Worm (Caenorhabditis elegans) whole organism, L4 larva: ENCODE data around the gene K01A6.8.
A peak's percentile ranks its signal among the peaks of the same experiment; 100 is the strongest.

Source experiments
- D1046.2 ChIP-seq: fragments of 200-800 bp; sonication (Bioruptor generic); IDR thresholded peaks from 2 replicates; pipeline ENCODE4 v1.3.6; 2022; ENCODE audit warnings: missing genetic modification characterization, missing compliant biosample characterization
- F10B5.3 ChIP-seq: sonication (generic microtip); optimal IDR thresholded peaks from 2 replicates; lab custom pipeline; 2016; ENCODE audit warnings: mild to moderate bottlenecking, missing genetic modification characterization, missing compliant biosample characterization
- F44E2.7 ChIP-seq: fragments of 200-800 bp; sonication (Bioruptor generic); IDR thresholded peaks from 2 replicates; pipeline ENCODE4 v2.1.2; 2022; ENCODE audit warnings: missing genetic modification characterization, missing compliant biosample characterization
- F49E8.2 ChIP-seq: sonication (generic microtip); optimal IDR thresholded peaks from 2 replicates; lab custom pipeline; 2016; ENCODE audit warnings: missing compliant biosample characterization, mild to moderate bottlenecking, missing genetic modification characterization, borderline replicate concordance
- R02D3.7 ChIP-seq: fragments of 150-350 bp; sonication (generic microtip); optimal IDR thresholded peaks from 3 replicates; lab custom pipeline; 2014; ENCODE audit warnings: missing biosample characterization, missing genetic modification characterization
- T20F7.1 ChIP-seq: fragments of 200-800 bp; sonication (Bioruptor generic); optimal IDR thresholded peaks from 2 replicates; lab custom pipeline; 2018; ENCODE audit warnings: mild to moderate bottlenecking, missing genetic modification characterization, missing compliant biosample characterization
- T26A8.4 ChIP-seq: fragments of 200-800 bp; sonication (Bioruptor generic); IDR thresholded peaks from 2 replicates; pipeline ENCODE4 v1.3.6; 2022; ENCODE audit warnings: missing genetic modification characterization, missing compliant biosample characterization
- Y48G9A.11 ChIP-seq: fragments of 200-800 bp; sonication (Bioruptor generic); IDR thresholded peaks from 2 replicates; pipeline ENCODE4 v1.3.6; 2022; ENCODE audit warnings: missing genetic modification reagents, missing genetic modification characterization, missing compliant biosample characterization
- Y75B8A.6 ChIP-seq: fragments of 200-800 bp; sonication (Bioruptor generic); IDR thresholded peaks from 2 replicates; pipeline ENCODE4 v1.3.6; 2022; ENCODE audit warnings: missing genetic modification reagents, missing genetic modification characterization, missing compliant biosample characterization
- ZK546.5 ChIP-seq, 2 experiments: sonication (generic microtip); optimal IDR thresholded peaks; 2 replicates each; lab custom pipeline; 2017; ENCODE audit warnings: missing biosample characterization in 2 of 2, missing genetic modification characterization in 2 of 2
- aha-1 ChIP-seq: fragments of 150-350 bp; peaks from one replicate; lab custom pipeline; 2014; ENCODE audit warnings: missing biosample characterization, missing genetic modification characterization
- aly-2 ChIP-seq: sonication (generic microtip); optimal IDR thresholded peaks from 2 replicates; lab custom pipeline; 2018; ENCODE audit warnings: missing biosample characterization, missing genetic modification characterization
- ama-1 ChIP-seq: fragments of 150-350 bp; optimal IDR thresholded peaks from 2 replicates; lab custom pipeline; 2014; ENCODE audit warnings: inconsistent platforms, mixed read lengths
- ceh-20 ChIP-seq: fragments of 200-800 bp; sonication (Bioruptor generic); IDR thresholded peaks from 2 replicates; pipeline ENCODE4 v1.3.6; 2022; ENCODE audit warnings: missing genetic modification reagents, missing genetic modification characterization, missing compliant biosample characterization
- ceh-28 ChIP-seq: fragments of 150-350 bp; optimal IDR thresholded peaks from 2 replicates; lab custom pipeline; 2014; ENCODE audit warnings: missing biosample characterization, missing genetic modification reagents, missing genetic modification characterization
- ceh-82 ChIP-seq: sonication (generic microtip); optimal IDR thresholded peaks from 2 replicates; lab custom pipeline; 2017; ENCODE audit warnings: missing biosample characterization, missing genetic modification characterization
- cey-2 ChIP-seq: sonication (generic microtip); optimal IDR thresholded peaks from 3 replicates; lab custom pipeline; 2017; ENCODE audit warnings: missing genetic modification characterization, mild to moderate bottlenecking, missing compliant biosample characterization, antibody characterized with exemption, borderline replicate concordance; ENCODE audit not compliant: insufficient read depth
- ctbp-1 ChIP-seq: fragments of 200-800 bp; sonication (Bioruptor generic); IDR thresholded peaks from 2 replicates; pipeline ENCODE4 v1.3.6; 2022; ENCODE audit warnings: missing genetic modification reagents, missing genetic modification characterization, missing compliant biosample characterization
- daf-8 ChIP-seq: fragments of 200-800 bp; sonication (Bioruptor generic); IDR thresholded peaks from 2 replicates; pipeline ENCODE4 v1.3.6; 2022; ENCODE audit warnings: missing genetic modification characterization, missing compliant biosample characterization
- duxl-1 ChIP-seq: sonication (generic microtip); optimal IDR thresholded peaks from 2 replicates; lab custom pipeline; 2016; ENCODE audit warnings: mild to moderate bottlenecking, missing genetic modification characterization, moderate library complexity, missing compliant biosample characterization; ENCODE audit not compliant: poor library complexity
- egl-27 ChIP-seq: sonication (generic microtip); optimal IDR thresholded peaks from 3 replicates; lab custom pipeline; 2017; ENCODE audit warnings: missing biosample characterization, missing genetic modification reagents, missing genetic modification characterization
- egl-43 ChIP-seq: fragments of 200-800 bp; sonication (Bioruptor generic); IDR thresholded peaks from 2 replicates; pipeline ENCODE4 v1.3.6; 2022; ENCODE audit warnings: missing genetic modification reagents, missing genetic modification characterization, missing compliant biosample characterization
- fkh-10 ChIP-seq: fragments of 150-350 bp; optimal IDR thresholded peaks from 2 replicates; lab custom pipeline; 2014; ENCODE audit warnings: missing biosample characterization, missing genetic modification reagents, missing genetic modification characterization
- fos-1 ChIP-seq: fragments of 150-350 bp; optimal IDR thresholded peaks from 2 replicates; lab custom pipeline; 2014; ENCODE audit warnings: missing biosample characterization, missing genetic modification characterization
- hlh-11 ChIP-seq: fragments of 200-800 bp; sonication (Bioruptor generic); optimal IDR thresholded peaks from 2 replicates; lab custom pipeline; 2018; ENCODE audit warnings: mild to moderate bottlenecking, missing genetic modification characterization, missing compliant biosample characterization
- lin-38 ChIP-seq: fragments of 200-800 bp; sonication (Bioruptor generic); IDR thresholded peaks from 2 replicates; pipeline ENCODE4 v1.3.6; 2022; ENCODE audit warnings: missing genetic modification reagents, missing genetic modification characterization, missing compliant biosample characterization
- madf-5 ChIP-seq, 2 experiments: fragments of 200-800 bp; sonication (Bioruptor generic); IDR thresholded peaks; 2 replicates each; pipeline ENCODE4 v1.3.6; 2022; ENCODE audit warnings: missing compliant biosample characterization in 2 of 2, missing genetic modification characterization in 2 of 2
- madf-9 ChIP-seq: fragments of 200-800 bp; sonication (Bioruptor generic); conservative IDR thresholded peaks from 2 replicates; pipeline ENCODE4 v1.3.6; 2022; ENCODE audit warnings: missing genetic modification reagents, missing genetic modification characterization, missing compliant biosample characterization
- mdl-1 ChIP-seq, 2 experiments: fragments of 150-350 bp in 1 of 2; sonication (generic microtip) in 1 of 2; optimal IDR thresholded peaks; 2 replicates each; lab custom pipeline; 2014 to 2017; ENCODE audit warnings: missing biosample characterization in 2 of 2, missing genetic modification characterization in 2 of 2
- nhr-10 ChIP-seq: fragments of 150-350 bp; optimal IDR thresholded peaks from 2 replicates; lab custom pipeline; 2014; ENCODE audit warnings: missing biosample characterization, missing genetic modification characterization
- nhr-42 ChIP-seq: fragments of 200-800 bp; sonication (Bioruptor generic); IDR thresholded peaks from 2 replicates; pipeline ENCODE4 v1.3.6; 2022; ENCODE audit warnings: missing genetic modification characterization, missing compliant biosample characterization
- nhr-6 ChIP-seq: fragments of 150-350 bp; optimal IDR thresholded peaks from 2 replicates; lab custom pipeline; 2014; ENCODE audit warnings: missing biosample characterization, missing genetic modification characterization
- nhr-76 ChIP-seq: fragments of 150-350 bp; optimal IDR thresholded peaks from 2 replicates; lab custom pipeline; 2014; ENCODE audit warnings: missing biosample characterization, missing genetic modification characterization
- rbr-2 ChIP-seq: sonication (generic microtip); optimal IDR thresholded peaks from 2 replicates; lab custom pipeline; 2016; ENCODE audit warnings: missing genotype, missing genetic modification characterization, missing compliant biosample characterization
- snpc-1.2 ChIP-seq: fragments of 200-800 bp; sonication (Bioruptor generic); IDR thresholded peaks from 2 replicates; pipeline ENCODE4 v1.3.6; 2022; ENCODE audit warnings: missing genetic modification reagents, missing genetic modification characterization, missing compliant biosample characterization
- spr-1 ChIP-seq: sonication (generic microtip); optimal IDR thresholded peaks from 2 replicates; lab custom pipeline; 2016; ENCODE audit warnings: mild to moderate bottlenecking, missing genetic modification characterization, missing compliant biosample characterization
- spr-3 ChIP-seq: fragments of 200-800 bp; sonication (Bioruptor generic); optimal IDR thresholded peaks from 2 replicates; lab custom pipeline; 2018; ENCODE audit warnings: mild to moderate bottlenecking, missing genetic modification characterization, missing compliant biosample characterization
- unc-130 ChIP-seq: sonication (generic microtip); optimal IDR thresholded peaks from 2 replicates; lab custom pipeline; 2016; ENCODE audit warnings: missing genetic modification reagents, missing genetic modification characterization, missing compliant biosample characterization
- unc-62 ChIP-seq, 3 experiments: fragments of 150-350 bp in 1 of 3; sonication (generic microtip); optimal IDR thresholded peaks in 2 of 3; peaks in 1 of 3; 1 replicate in 1 of 3; 2 replicates in 2 of 3; lab custom pipeline; 2014 to 2017; ENCODE audit warnings: missing biosample characterization in 3 of 3, missing genetic modification characterization in 3 of 3, missing genetic modification reagents in 3 of 3, missing genotype in 1 of 3
- zip-2 ChIP-seq: fragments of 150-350 bp; optimal IDR thresholded peaks from 2 replicates; lab custom pipeline; 2014; ENCODE audit warnings: missing biosample characterization, missing genetic modification characterization
- ztf-11 ChIP-seq: fragments of 150-350 bp; optimal IDR thresholded peaks from 2 replicates; lab custom pipeline; 2014; ENCODE audit warnings: missing biosample characterization, missing genetic modification characterization

K01A6.8 gene

DNA sequence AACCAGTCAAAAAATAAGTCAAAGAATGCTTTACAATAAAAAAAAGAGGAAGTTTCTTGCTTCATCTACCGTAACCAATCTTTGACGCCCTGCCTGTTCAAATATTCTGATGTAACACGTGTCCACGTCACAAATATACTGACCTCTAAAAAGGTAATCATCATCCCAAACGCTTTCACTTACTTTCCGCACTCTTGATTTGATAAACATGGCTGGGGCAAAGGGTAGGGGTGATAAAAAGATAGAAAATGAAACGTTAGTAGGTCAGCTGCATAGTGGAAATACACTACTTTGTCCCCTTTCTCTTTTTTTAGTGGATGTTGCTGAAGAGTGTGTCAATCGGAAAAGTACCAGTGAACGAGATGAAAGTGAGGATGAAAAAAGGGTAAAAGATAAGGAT is 37.1 kb downstream of the K01A6.8 start (continued):
- TF ChIP-seq D1046.2 (GFP tag; lab: Robert Waterston, UW), result no peak
- no peak for TF ChIP-seq spr-1 (tag; lab: Kevin White, UChicago)
- TF ChIP-seq ctbp-1, result no peak

DNA sequence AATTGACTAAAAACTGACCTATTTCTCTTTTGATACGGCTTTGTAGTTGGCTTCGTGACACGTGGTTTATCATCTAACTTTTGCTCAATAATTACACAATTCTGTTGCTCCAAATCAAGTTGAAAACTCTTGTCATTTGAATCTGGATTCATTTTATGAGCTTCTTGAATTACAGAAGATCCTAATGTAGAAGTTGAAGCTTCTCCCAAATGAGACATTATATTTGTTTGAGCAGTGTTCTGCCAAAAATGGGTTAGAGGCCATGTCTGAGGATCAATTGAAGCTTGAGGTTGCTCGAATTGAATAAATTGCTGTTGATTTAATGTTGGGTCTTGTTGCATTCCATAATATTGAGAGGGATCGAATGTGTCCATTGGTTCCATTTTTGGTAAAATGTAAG is 39.7 kb downstream of the K01A6.8 start:
- TF ChIP-seq unc-62 (GFP tag; optimal IDR thresholded peaks at IDR 0.05 in 1 of 2; lab: Kevin White, UChicago), result peak in 1 of 2 experiments; percentile 95
- TF ChIP-seq unc-62 (tag; optimal IDR thresholded peaks at IDR 0.05; lab: Kevin White, UChicago), result no peak
- no peak for TF ChIP-seq zip-2 (tag; lab: Kevin White, UChicago)

DNA sequence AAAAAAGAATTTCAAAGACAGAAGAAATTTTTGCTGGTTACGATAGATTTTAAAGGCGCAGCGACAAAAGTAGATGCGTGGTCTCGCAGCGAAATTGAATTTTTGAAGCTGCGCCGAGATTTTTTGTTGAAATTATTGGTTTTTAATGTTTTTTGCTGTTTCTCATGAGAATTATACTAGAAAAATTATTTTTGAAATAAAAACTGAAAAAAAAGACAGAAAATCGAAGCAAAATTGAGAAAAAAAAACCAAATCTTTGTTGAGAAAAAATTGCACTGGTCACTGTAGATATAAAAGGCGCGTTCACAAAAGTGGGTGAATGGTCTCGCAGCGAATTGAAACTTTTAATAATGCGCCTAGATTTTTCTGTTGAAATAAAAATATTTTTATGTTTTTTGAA is 41.5 kb downstream of the K01A6.8 start:
- no peak for TF ChIP-seq ceh-20 (GFP tag; lab: Robert Waterston, UW)
- peak; percentile 28 for TF ChIP-seq aha-1 (tag; lab: Kevin White, UChicago)
- peak; percentile 88 for TF ChIP-seq F49E8.2
- peak; percentile 31; the same call in 1 of the 2 replicates for TF ChIP-seq lin-38 (GFP tag; lab: Robert Waterston, UW)
- TF ChIP-seq hlh-11 (tag; lab: Kevin White, UChicago), result no peak
- TF ChIP-seq Y48G9A.11 (GFP tag; lab: Robert Waterston, UW), result 0 out of 2 replicates have a peak, but pooled peaks have one; percentile 50
- TF ChIP-seq snpc-1.2 (GFP tag; lab: Robert Waterston, UW), result peak; percentile 60; the same call in 1 of the 2 replicates
- TF ChIP-seq unc-130 (GFP tag; lab: Kevin White, UChicago), result peak; percentile 60
- TF ChIP-seq, all 104 proteins: peak for 6

DNA sequence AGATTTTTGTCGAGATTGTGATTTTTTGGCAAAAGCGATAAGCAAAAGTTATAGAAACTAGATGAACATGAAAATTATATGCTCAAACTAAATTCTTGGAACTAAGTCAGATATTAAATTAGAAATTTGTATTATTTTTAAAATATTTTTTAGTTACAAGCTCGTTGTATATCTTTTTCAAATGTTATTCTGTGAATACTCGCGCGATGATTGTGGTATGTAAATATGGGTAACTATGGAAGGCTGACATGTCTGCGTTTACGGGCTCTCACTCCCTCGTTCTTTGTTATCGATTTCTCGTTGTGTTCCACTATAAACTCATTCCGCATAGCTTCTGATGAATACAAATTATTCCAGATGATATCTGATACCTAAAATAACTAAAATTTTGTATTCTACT is 43.0 kb downstream of the K01A6.8 start, which contains the start of gene ZK792.7:
ZK792.7 (plus strand) TSS at position 301 of the 400 bp plus-strand sequence.
- TF ChIP-seq daf-8 (no peak), fos-1 (tag; lab: Kevin White, UChicago) (no peak), nhr-42 (no peak), fkh-10 (GFP tag; lab: Kevin White, UChicago) (no peak)

DNA sequence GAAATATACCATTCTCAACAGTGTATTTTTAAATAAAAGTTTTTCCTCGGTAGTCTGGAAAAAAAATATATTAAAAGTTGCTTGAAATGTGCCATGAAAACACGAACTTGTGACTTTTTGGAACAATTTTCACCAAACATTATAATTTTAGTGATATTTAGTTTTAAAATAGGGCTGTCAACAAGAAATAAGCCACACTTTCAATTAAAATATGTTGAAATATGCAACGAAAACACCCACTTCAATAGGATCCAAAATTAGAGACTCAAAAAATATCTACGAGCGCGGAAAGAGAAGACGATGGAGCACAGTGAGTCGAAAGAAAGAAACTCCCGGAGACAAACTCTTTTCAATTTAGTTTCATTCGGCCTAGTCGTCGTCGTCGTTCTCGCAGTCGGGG is 43.7 kb downstream of the K01A6.8 start, which contains the start of gene ZK792.12:
ZK792.12 (plus strand) TSS at position 301 of the 400 bp plus-strand sequence.
- TF ChIP-seq unc-62 (GFP tag; optimal IDR thresholded peaks at IDR 0.05 in 1 of 2; lab: Kevin White, UChicago) (no peak), unc-62 (tag; optimal IDR thresholded peaks at IDR 0.05; lab: Kevin White, UChicago) (no peak), mdl-1 (tag; optimal IDR thresholded peaks at IDR 0.05; lab: Kevin White, UChicago) (no peak), R02D3.7 (tag; lab: Kevin White, UChicago) (no peak), nhr-76 (no peak), F49E8.2 (no peak), ZK546.5 (tag; optimal IDR thresholded peaks at IDR 0.05; lab: Kevin White, UChicago) (no peak), duxl-1 (tag; lab: Kevin White, UChicago) (no peak), nhr-6 (tag; lab: Kevin White, UChicago) (no peak)

DNA sequence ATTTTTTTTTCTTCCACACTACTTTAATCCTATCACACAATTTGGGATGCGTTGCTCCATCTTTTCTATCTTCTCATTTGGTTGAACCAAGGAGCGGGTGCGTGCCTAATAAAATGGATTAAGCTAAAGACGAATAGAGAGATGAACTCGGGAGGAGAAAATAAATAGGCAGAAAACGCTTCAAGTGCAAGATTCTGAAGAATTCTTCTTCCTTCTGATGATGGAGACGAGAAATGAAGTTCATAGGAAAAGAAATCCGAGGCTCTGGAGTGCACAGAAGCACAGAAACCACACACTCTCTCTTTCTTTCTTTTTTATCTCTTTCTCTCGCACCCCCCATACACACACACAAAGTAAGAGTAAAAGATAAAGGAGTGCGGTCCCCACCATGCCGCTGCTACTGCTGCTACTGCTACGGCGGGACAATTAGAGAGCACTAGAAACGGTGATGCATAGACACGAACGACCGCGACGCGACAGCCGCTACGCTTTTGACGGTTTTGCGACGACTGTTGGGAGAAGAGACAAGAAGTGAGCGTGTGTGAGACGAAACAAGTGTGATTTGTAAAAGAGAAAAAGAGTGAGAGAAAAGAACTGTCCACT is 45.0 kb downstream of the K01A6.8 start:
- TF ChIP-seq aly-2 (tag; lab: Kevin White, UChicago) (no peak), rbr-2 (tag; lab: Kevin White, UChicago) (peak; percentile 73), egl-27 (no peak), ztf-11 (no peak), spr-3 (GFP tag; lab: Kevin White, UChicago) (no peak), F44E2.7 (GFP tag; lab: Robert Waterston, UW) (no peak), cey-2 (tag; lab: Kevin White, UChicago) (peak; percentile 39), egl-43 (GFP tag; lab: Robert Waterston, UW) (peak; percentile 67; the same call in 1 of the 2 replicates), F10B5.3 (tag; lab: Kevin White, UChicago) (no peak), madf-5 (GFP tag; IDR thresholded peaks at IDR 0.05; lab: Robert Waterston, UW) (no peak), D1046.2 (GFP tag; lab: Robert Waterston, UW) (no peak), unc-130 (GFP tag; lab: Kevin White, UChicago) (no peak), ceh-82 (tag; lab: Kevin White, UChicago) (no peak), ZK546.5 (tag; optimal IDR thresholded peaks at IDR 0.05; lab: Kevin White, UChicago) (no peak), T26A8.4 (GFP tag; lab: Robert Waterston, UW) (no peak), Y75B8A.6 (GFP tag; lab: Robert Waterston, UW) (no peak), duxl-1 (tag; lab: Kevin White, UChicago) (no peak), nhr-10 (tag; lab: Kevin White, UChicago) (no peak), madf-9 (GFP tag; lab: Robert Waterston, UW) (peak; percentile 39; the same call in 1 of the 2 replicates), T20F7.1 (GFP tag; lab: Kevin White, UChicago) (peak; percentile 62), ama-1 (lab: Kevin White, UChicago) (no peak), ceh-28 (peak; percentile 16)
